Worm (Caenorhabditis elegans): ENCODE results near the gene C47E8.11.

ce11 chrV:14723020-14723419 is 34.6 kb downstream of the C47E8.11 start, which contains the start of gene R08A2.7:
- TF ChIP-seq lin-39 (tag; optimal IDR thresholded peaks at IDR 0.05) (no peak), ZK546.5 (tag; optimal IDR thresholded peaks at IDR 0.05) (no peak), nhr-10 (tag; optimal IDR thresholded peaks at IDR 0.05) (no peak), lsy-2 (tag; optimal IDR thresholded peaks at IDR 0.05) (no peak), ama-1 (optimal IDR thresholded peaks at IDR 0.05) (no peak), nhr-237 (tag; optimal IDR thresholded peaks at IDR 0.05) (no peak), R02D3.7 (tag; optimal IDR thresholded peaks at IDR 0.05) (no peak), C34F6.9 (tag; optimal IDR thresholded peaks at IDR 0.05) (no peak), blmp-1 (tag; optimal IDR thresholded peaks at IDR 0.05; ENCODE audit: insufficient read depth) (no peak), mbf-1 (tag; optimal IDR thresholded peaks at IDR 0.05) (no peak)
